Worm (Caenorhabditis elegans) whole organism, young adult: ENCODE measurements around the gene inpp-4B.

Experiments used
- F52B5.7 ChIP-seq: sonication (generic microtip); optimal IDR thresholded peaks from 2 replicates; lab custom pipeline; 2016; ENCODE audit warnings: mild to moderate bottlenecking, missing genetic modification characterization, missing compliant biosample characterization
- cebp-1 ChIP-seq, 2 experiments: fragments of 200-800 bp in 1 of 2; sonication (Bioruptor generic) in 1 of 2; sonication (generic microtip) in 1 of 2; IDR thresholded peaks in 1 of 2; optimal IDR thresholded peaks in 1 of 2; 2 replicates each; pipeline versions ENCODE4 v1.3.6 to Lab custom; 2017 to 2022; ENCODE audit warnings: missing compliant biosample characterization in 2 of 2, missing genetic modification characterization in 2 of 2, mild to moderate bottlenecking in 1 of 2, missing genetic modification reagents in 1 of 2, moderate library complexity in 1 of 2
- ceh-58 ChIP-seq: fragments of 200-800 bp; sonication (Bioruptor generic); IDR thresholded peaks from 2 replicates; pipeline ENCODE4 v1.3.6; 2022; ENCODE audit warnings: missing genetic modification characterization, missing compliant biosample characterization
- ets-4 ChIP-seq: fragments of 200-800 bp; sonication (Bioruptor generic); optimal IDR thresholded peaks from 2 replicates; lab custom pipeline; 2018; ENCODE audit warnings: mild to moderate bottlenecking, missing genetic modification characterization, missing compliant biosample characterization
- hrde-1 ChIP-seq: sonication (generic microtip); optimal IDR thresholded peaks from 2 replicates; lab custom pipeline; 2016; ENCODE audit warnings: missing genetic modification characterization, mild to moderate bottlenecking, missing compliant biosample characterization, moderate library complexity, missing genotype, missing genetic modification reagents, borderline replicate concordance
- let-607 ChIP-seq, 2 experiments: fragments of 200-800 bp in 1 of 2; sonication (Bioruptor generic) in 1 of 2; sonication (generic microtip) in 1 of 2; optimal IDR thresholded peaks; 2 replicates each; lab custom pipeline; 2016 to 2018; ENCODE audit warnings: mild to moderate bottlenecking in 2 of 2, missing compliant biosample characterization in 2 of 2, missing genetic modification characterization in 2 of 2, moderate library complexity in 2 of 2, missing genotype in 1 of 2
- lsl-1 ChIP-seq: fragments of 200-800 bp; sonication (Bioruptor generic); optimal IDR thresholded peaks from 2 replicates; lab custom pipeline; 2018; ENCODE audit warnings: mild to moderate bottlenecking, missing genetic modification characterization, moderate library complexity, missing compliant biosample characterization
- nhr-27 ChIP-seq: fragments of 200-800 bp; sonication (Bioruptor generic); optimal IDR thresholded peaks from 2 replicates; lab custom pipeline; 2018; ENCODE audit warnings: mild to moderate bottlenecking, missing genetic modification characterization, moderate library complexity, missing compliant biosample characterization

inpp-4B gene

ce11 chrIII:10214540-10214979, 52.1 kb downstream of the inpp-4B start (continued):
- TF ChIP-seq hrde-1 (tag; lab: Kevin White, UChicago) (peak; percentile 76), F52B5.7 (tag; lab: Kevin White, UChicago) (peak; percentile 81), nhr-27 (no peak), let-607 (tag; optimal IDR thresholded peaks at IDR 0.05; lab: Kevin White, UChicago) (peak; percentile 39 to 71), ets-4 (GFP tag; lab: Kevin White, UChicago) (peak; percentile 29)

DNA sequence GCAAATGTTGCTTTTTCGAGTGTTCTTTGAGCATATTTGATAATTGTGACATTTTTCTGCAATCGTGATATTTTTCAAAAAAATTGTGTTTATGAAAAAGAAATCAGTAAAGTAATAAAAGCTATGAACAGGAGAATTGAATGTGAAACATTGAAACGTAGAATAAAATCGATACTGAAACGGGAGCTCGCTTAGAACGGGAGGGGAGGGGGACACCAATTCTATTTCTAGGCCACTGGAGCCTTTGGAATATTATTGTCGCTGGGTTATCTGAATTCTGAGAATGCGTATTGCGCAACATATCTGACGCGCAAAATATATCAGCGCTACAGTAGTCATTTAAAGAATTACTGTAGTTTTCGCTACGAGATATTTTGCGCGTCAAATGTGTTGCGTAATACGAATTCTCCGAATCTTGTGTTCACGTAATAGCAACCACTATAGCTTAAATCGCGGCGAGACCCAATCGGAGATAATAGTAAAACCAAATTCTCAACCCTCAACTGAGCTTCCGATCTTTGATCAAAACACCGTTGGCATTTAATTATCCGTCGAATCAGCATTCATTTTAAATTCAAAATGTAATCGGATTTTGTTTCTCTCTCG, 54.7 kb downstream of the inpp-4B start, which contains the start of the genes blos-1 and best-18:
Gene blos-1, minus strand, starts transcription at position 58 of the 606 bp plus-strand sequence.
Gene best-18, plus strand, starts transcription at position 508 of the 606 bp plus-strand sequence.
- TF ChIP-seq cebp-1 (GFP tag; IDR thresholded peaks at IDR 0.05; lab: Robert Waterston, UW) (no peak), cebp-1 (tag; optimal IDR thresholded peaks at IDR 0.05; lab: Kevin White, UChicago) (peak; percentile 16), ceh-58 (GFP tag; lab: Robert Waterston, UW) (no peak), lsl-1 (peak; percentile 46)
